Worm (Caenorhabditis elegans): Measurements from ENCODE around the gene mca-1.

mca-1 gene

DNA sequence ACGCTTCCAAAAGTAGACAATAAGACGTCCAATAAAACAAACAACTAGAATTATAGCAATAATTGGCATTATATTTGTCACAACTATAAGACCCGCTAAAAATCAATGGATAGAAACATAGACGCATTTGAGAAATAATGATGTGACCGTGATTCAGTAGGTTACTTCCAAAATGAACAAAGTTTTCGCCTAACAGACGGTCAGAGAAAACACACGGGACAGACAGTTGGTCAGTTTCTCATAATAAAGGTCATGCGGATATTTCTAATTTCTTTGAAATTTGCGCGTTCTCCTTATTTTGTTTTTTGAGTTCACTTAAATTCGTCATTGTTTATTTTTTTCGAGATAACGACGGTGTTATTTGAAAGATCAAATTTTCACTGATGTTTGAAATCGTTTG is 3.2 kb downstream of the mca-1 start:
- TF ChIP-seq Y55F3AM.14 (GFP tag; optimal IDR thresholded peaks at IDR 0.05) (no peak), blmp-1 (tag; optimal IDR thresholded peaks at IDR 0.05; ENCODE audit: insufficient read depth) (no peak), ama-1 (optimal IDR thresholded peaks at IDR 0.05) (no peak), nhr-11 (tag; optimal IDR thresholded peaks at IDR 0.05) (no peak), sma-9 (GFP tag; optimal IDR thresholded peaks at IDR 0.05) (peak; percentile 2), sma-9 (tag; optimal IDR thresholded peaks at IDR 0.05) (no peak), C34F6.9 (tag; optimal IDR thresholded peaks at IDR 0.05) (no peak), snpc-4 (tag; optimal IDR thresholded peaks at IDR 0.05) (no peak), mdl-1 (tag; optimal IDR thresholded peaks at IDR 0.05) (no peak)

DNA sequence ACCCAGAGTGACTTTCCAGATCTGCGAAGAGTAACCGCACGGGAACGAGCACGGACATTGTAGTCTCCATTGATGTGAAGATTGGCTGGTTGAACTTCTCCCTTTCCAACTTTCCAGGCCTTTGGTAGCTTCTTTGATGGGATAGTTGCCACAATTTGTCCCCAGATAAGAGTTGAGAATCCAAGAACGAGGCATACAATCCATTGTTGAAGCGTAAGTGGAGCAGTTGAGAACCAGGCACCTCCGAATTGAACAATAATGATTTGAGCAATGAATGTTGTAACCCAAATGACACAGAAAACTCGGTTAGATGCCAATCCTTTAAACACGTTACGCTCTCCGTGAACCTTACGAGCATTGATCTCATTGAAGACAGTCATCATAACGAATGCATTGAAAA is 7.7 kb downstream of the mca-1 start:
- no peak for TF ChIP-seq unc-39 (tag; optimal IDR thresholded peaks at IDR 0.05)
- no peak for TF ChIP-seq egl-27 (tag; optimal IDR thresholded peaks at IDR 0.05)
- no peak for TF ChIP-seq ceh-82 (tag; optimal IDR thresholded peaks at IDR 0.05)
- TF ChIP-seq gmeb-1 (tag; optimal IDR thresholded peaks at IDR 0.05) = no peak
- TF ChIP-seq lin-39 (tag; optimal IDR thresholded peaks at IDR 0.05) = no peak
- TF ChIP-seq blmp-1 (tag; optimal IDR thresholded peaks at IDR 0.05; ENCODE audit: insufficient read depth) = no peak
- TF ChIP-seq nhr-21 (tag; optimal IDR thresholded peaks at IDR 0.05) = no peak
- no peak for TF ChIP-seq mbf-1 (tag; optimal IDR thresholded peaks at IDR 0.05)
- TF ChIP-seq C34F6.9 (tag; optimal IDR thresholded peaks at IDR 0.05) = no peak
- no peak for TF ChIP-seq mdl-1 (tag; optimal IDR thresholded peaks at IDR 0.05)
- TF ChIP-seq ceh-16 (tag; optimal IDR thresholded peaks at IDR 0.05) = no peak

DNA sequence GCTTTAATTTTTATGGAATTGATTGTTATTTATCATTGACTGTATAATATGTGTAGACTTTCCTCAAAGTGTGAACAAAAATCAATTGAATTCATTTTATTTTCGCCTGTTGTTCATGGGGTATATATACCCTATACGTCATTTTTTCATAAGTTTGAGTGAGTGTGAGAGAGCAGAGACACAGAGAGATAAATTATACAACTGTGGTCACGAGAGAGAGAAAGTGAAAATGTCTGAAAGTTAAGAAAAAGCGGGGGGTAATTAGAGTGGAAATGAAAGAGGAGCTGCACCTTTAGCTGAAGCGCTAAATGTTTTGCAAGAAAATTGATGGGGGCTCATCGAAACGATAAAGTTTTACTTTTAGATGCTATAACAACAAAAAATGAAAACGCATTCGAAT is 8.9 kb downstream of the mca-1 start:
- TF ChIP-seq unc-39 (tag; optimal IDR thresholded peaks at IDR 0.05) = no peak
- TF ChIP-seq gmeb-1 (tag; optimal IDR thresholded peaks at IDR 0.05) = no peak
- TF ChIP-seq peb-1 (tag; optimal IDR thresholded peaks at IDR 0.05) = no peak
- peak; percentile 8 for TF ChIP-seq sma-9 (GFP tag; optimal IDR thresholded peaks at IDR 0.05)
- TF ChIP-seq sma-9 (tag; optimal IDR thresholded peaks at IDR 0.05) = no peak
- TF ChIP-seq ceh-82 (tag; optimal IDR thresholded peaks at IDR 0.05) = no peak
- peak; percentile 18 for TF ChIP-seq fos-1 (tag; optimal IDR thresholded peaks at IDR 0.05)
- peak; percentile 2 for TF ChIP-seq sma-3 (GFP tag; optimal IDR thresholded peaks at IDR 0.05)
- TF ChIP-seq blmp-1 (tag; optimal IDR thresholded peaks at IDR 0.05; ENCODE audit: insufficient read depth) = peak; percentile 69
- TF ChIP-seq nhr-129 (tag; optimal IDR thresholded peaks at IDR 0.05) = no peak
- peak; percentile 1 for TF ChIP-seq crh-2 (tag; optimal IDR thresholded peaks at IDR 0.05)
- no peak for TF ChIP-seq dmd-4 (tag; optimal IDR thresholded peaks at IDR 0.05)
- TF ChIP-seq aly-2 (tag; optimal IDR thresholded peaks at IDR 0.05) = no peak
- TF ChIP-seq C34F6.9 (tag; optimal IDR thresholded peaks at IDR 0.05) = no peak
- no peak for TF ChIP-seq alr-1 (tag; optimal IDR thresholded peaks at IDR 0.05)
- TF ChIP-seq ztf-1 (GFP tag; conservative IDR thresholded peaks at IDR 0.05) = no peak
- TF ChIP-seq lsy-2 (tag; optimal IDR thresholded peaks at IDR 0.05) = no peak
- no peak for TF ChIP-seq Y55F3AM.14 (GFP tag; optimal IDR thresholded peaks at IDR 0.05)
- no peak for TF ChIP-seq ztf-4 (tag; optimal IDR thresholded peaks at IDR 0.05)
- TF ChIP-seq nhr-237 (tag; optimal IDR thresholded peaks at IDR 0.05) = no peak
- no peak for TF ChIP-seq lin-39 (tag; optimal IDR thresholded peaks at IDR 0.05)
- TF ChIP-seq egl-27 (tag; optimal IDR thresholded peaks at IDR 0.05) = no peak
- no peak for TF ChIP-seq unc-62 (GFP tag; optimal IDR thresholded peaks at IDR 0.05)
- TF ChIP-seq mab-5 (tag; optimal IDR thresholded peaks at IDR 0.05) = no peak
- TF ChIP-seq nhr-77 (tag; optimal IDR thresholded peaks at IDR 0.05) = no peak
- TF ChIP-seq elt-1 (tag; optimal IDR thresholded peaks at IDR 0.05) = no peak
- no peak for TF ChIP-seq mdl-1 (tag; optimal IDR thresholded peaks at IDR 0.05)
- TF ChIP-seq F13H6.1 (tag; optimal IDR thresholded peaks at IDR 0.05) = no peak
- no peak for TF ChIP-seq mbf-1 (tag; optimal IDR thresholded peaks at IDR 0.05)
- no peak for TF ChIP-seq nhr-10 (tag; optimal IDR thresholded peaks at IDR 0.05)
- TF ChIP-seq lin-11 (tag; optimal IDR thresholded peaks at IDR 0.05) = no peak
- TF ChIP-seq R02D3.7 (tag; optimal IDR thresholded peaks at IDR 0.05) = no peak

DNA sequence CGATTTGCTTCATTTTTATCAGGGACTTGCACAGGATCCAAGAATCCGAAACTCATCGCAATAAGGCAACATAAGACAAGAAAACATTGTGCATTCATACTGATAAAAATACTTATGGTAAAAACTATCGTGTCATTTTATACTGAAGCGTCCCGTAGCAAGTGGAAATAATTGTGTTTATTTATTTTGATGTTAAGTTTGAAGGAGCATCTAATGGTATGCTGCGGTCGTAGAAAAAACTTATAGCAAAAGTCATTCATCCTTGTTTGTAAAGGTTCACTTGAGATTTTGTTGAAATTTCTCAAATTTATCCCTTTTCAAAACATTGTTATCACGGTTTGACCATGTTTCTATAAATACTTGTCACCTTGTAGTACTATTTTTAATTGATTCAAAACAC is 9.8 kb downstream of the mca-1 start, which contains the start of gene W09C2.10:
Gene W09C2.10 (minus strand): TSS at position 101 of the 400 bp plus-strand sequence.
- TF ChIP-seq lin-39 (tag; optimal IDR thresholded peaks at IDR 0.05) (no peak), sem-4 (tag; optimal IDR thresholded peaks at IDR 0.05) (no peak), Y55F3AM.14 (GFP tag; optimal IDR thresholded peaks at IDR 0.05) (no peak), egl-27 (tag; optimal IDR thresholded peaks at IDR 0.05) (no peak), ceh-82 (tag; optimal IDR thresholded peaks at IDR 0.05) (no peak), nhr-25 (tag; optimal IDR thresholded peaks at IDR 0.05) (no peak), mbf-1 (tag; optimal IDR thresholded peaks at IDR 0.05) (no peak), mab-5 (tag; optimal IDR thresholded peaks at IDR 0.05) (no peak), ama-1 (optimal IDR thresholded peaks at IDR 0.05) (no peak), mdl-1 (tag; optimal IDR thresholded peaks at IDR 0.05) (no peak), gmeb-1 (tag; optimal IDR thresholded peaks at IDR 0.05) (no peak), aly-2 (tag; optimal IDR thresholded peaks at IDR 0.05) (no peak), nhr-237 (tag; optimal IDR thresholded peaks at IDR 0.05) (no peak), lin-11 (tag; optimal IDR thresholded peaks at IDR 0.05) (no peak), nhr-77 (tag; optimal IDR thresholded peaks at IDR 0.05) (no peak), nhr-11 (tag; optimal IDR thresholded peaks at IDR 0.05) (no peak), ZK546.5 (tag; optimal IDR thresholded peaks at IDR 0.05) (no peak), ztf-1 (GFP tag; conservative IDR thresholded peaks at IDR 0.05) (no peak), dmd-4 (tag; optimal IDR thresholded peaks at IDR 0.05) (no peak)
